Fruit fly (Drosophila melanogaster): Measurements from ENCODE around the gene CG5151.

CG5151 gene

DNA sequence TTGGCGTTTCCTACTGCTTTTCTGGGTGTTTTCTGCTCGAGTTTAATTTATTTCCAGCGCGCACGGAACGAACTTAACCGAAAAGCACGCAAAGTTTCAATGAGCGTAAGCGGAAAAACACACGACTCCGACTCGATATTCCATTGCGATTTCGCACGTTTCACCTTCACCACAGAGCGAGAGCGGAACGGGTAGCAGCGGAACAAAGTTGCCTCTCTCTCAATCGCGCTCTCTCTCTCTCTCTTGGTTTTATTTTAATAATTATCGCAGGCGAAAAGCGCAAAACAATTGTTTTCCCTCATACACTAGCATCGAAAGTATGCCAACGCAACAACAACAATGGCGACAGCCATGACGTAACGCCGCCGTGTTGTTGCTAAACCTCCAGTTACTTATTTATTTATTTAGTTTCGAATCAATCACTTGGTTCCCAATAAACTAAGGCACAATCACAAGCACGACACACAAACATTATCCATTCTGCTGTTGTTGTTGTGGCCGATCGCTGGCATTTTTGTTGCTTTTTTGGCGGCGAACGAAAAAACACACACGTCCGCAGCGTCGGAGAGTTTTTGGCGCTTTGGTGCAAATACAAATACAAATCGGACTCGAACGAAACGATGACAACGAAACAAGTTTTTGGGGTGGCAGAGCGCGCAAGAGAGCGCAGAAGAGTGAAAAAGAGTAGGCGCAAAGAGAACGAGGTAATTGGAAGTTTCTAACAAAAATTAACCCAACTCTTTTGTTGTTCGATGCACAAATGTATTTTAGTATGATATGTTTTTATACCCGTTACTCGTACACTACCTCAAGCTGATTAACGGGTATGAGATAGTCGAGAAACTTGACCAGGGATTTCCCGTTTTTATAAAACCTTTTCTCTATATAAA is at the start of gene CG5151:
Gene CG5151, minus strand, starts transcription at position 552 of the 890 bp plus-strand sequence.
- TF ChIP-seq Hmr (GFP tag; optimal IDR thresholded peaks at IDR 0.05) (peak; percentile 17), NfI (GFP tag; optimal IDR thresholded peaks at IDR 0.05) (no peak), Dbx (GFP tag; IDR thresholded peaks at IDR 0.05) (peak; percentile 28; the same call in 1 of the 3 replicates), Sry-δ (GFP tag; optimal IDR thresholded peaks at IDR 0.05) (no peak), CG2875 (GFP tag; optimal IDR thresholded peaks at IDR 0.05) (no peak), CG12744 (GFP tag; optimal IDR thresholded peaks at IDR 0.05) (no peak), lbe (GFP tag; optimal IDR thresholded peaks at IDR 0.05) (peak; percentile 28), Jarid2 (GFP tag; optimal IDR thresholded peaks at IDR 0.05) (peak; percentile 87), ATbp (GFP tag; optimal IDR thresholded peaks at IDR 0.05) (no peak), CG18011 (GFP tag; optimal IDR thresholded peaks at IDR 0.05) (no peak), Sin3A (optimal IDR thresholded peaks at IDR 0.05) (no peak), zen2 (GFP tag; IDR thresholded peaks at IDR 0.05; ENCODE audit: partially characterized antibody) (peak; percentile 54; the same call in 2 of the 3 replicates), CG10959 (GFP tag; IDR thresholded peaks at IDR 0.05) (no peak), Mad (GFP tag; optimal IDR thresholded peaks at IDR 0.05) (no peak), CG2129 (GFP tag; IDR thresholded peaks at IDR 0.05; ENCODE audit: partially characterized antibody) (no peak), H15 (GFP tag; IDR thresholded peaks at IDR 0.05) (no peak), Atf3 (GFP tag; optimal IDR thresholded peaks at IDR 0.05) (no peak), CG7271 (tag; optimal IDR thresholded peaks at IDR 0.05) (no peak), pita (GFP tag; optimal IDR thresholded peaks at IDR 0.05) (no peak), CG4730 (GFP tag; IDR thresholded peaks at IDR 0.05) (no peak), HHEX (GFP tag; optimal IDR thresholded peaks at IDR 0.05) (no peak), CG9876 (GFP tag; optimal IDR thresholded peaks at IDR 0.05) (no peak), CG10321 (GFP tag; IDR thresholded peaks at IDR 0.05) (no peak), insv (GFP tag; optimal IDR thresholded peaks at IDR 0.05) (no peak), gt (GFP tag; IDR thresholded peaks at IDR 0.05) (no peak), CG4820 (GFP tag; optimal IDR thresholded peaks at IDR 0.05) (no peak), Taf1 (GFP tag; IDR thresholded peaks at IDR 0.05) (no peak), bsh (GFP tag; optimal IDR thresholded peaks at IDR 0.05) (peak in 1 of 2 experiments; percentile 59), CG8478 (optimal IDR thresholded peaks at IDR 0.05) (no peak), esg (GFP tag; conservative IDR thresholded peaks at IDR 0.05) (no peak), ttk (GFP tag; IDR thresholded peaks at IDR 0.05) (no peak), CG7928 (GFP tag; optimal IDR thresholded peaks at IDR 0.05) (no peak), wek (GFP tag; optimal IDR thresholded peaks at IDR 0.05) (peak; percentile 20), CG7987 (GFP tag; optimal IDR thresholded peaks at IDR 0.05) (peak; percentile 22), CG5180 (GFP tag; optimal IDR thresholded peaks at IDR 0.05) (peak; percentile 80), CG43689 (GFP tag; IDR thresholded peaks at IDR 0.05) (no peak), pfk (GFP tag; optimal IDR thresholded peaks at IDR 0.05) (peak; percentile 93), prd (optimal IDR thresholded peaks at IDR 0.05) (no peak), prd (GFP tag; IDR thresholded peaks at IDR 0.05) (no peak), gro (GFP tag; optimal IDR thresholded peaks at IDR 0.05) (peak; percentile 10), CG11696 (GFP tag; IDR thresholded peaks at IDR 0.05) (no peak), grau (tag; optimal IDR thresholded peaks at IDR 0.05) (no peak), CG16779 (GFP tag; IDR thresholded peaks at IDR 0.05) (no peak), klu (GFP tag; IDR thresholded peaks at IDR 0.05) (no peak), Vsx1 (GFP tag; optimal IDR thresholded peaks at IDR 0.05) (no peak), CG16863 (GFP tag; optimal IDR thresholded peaks at IDR 0.05) (no peak), BEAF-32 (GFP tag; optimal IDR thresholded peaks at IDR 0.05) (no peak), Gsc (GFP tag; IDR thresholded peaks at IDR 0.05) (no peak), gem (tag; optimal IDR thresholded peaks at IDR 0.05) (no peak), Dref (GFP tag; IDR thresholded peaks at IDR 0.05) (no peak)
